Worm (Caenorhabditis elegans): ENCODE data around the gene T21B10.3.

DNA sequence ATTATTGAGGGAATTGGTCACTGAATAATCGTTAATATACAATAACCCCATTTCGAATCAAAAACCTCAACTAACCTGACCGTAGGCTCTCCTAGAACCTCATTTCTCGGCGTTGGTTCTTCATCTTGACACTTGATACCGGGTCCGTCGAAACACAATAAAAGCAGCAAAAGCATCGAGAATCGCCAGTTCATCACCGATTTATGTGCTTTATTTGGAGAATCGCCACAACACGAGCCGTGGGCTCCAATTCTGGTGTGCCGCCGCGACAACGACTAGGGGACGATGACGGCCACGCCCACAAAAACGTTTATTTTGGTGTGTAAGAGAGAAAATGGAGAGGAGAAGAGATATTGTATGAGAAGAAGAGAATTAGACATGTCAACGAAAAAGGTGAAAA lies 13.2 kb downstream of the T21B10.3 start, which contains the start of gene cutl-15:
- no peak for TF ChIP-seq cog-1 (tag; optimal IDR thresholded peaks at IDR 0.05)
- no peak for TF ChIP-seq T22C8.4 (GFP tag; IDR thresholded peaks at IDR 0.05)
- no peak for TF ChIP-seq med-1 (GFP tag; optimal IDR thresholded peaks at IDR 0.05; ENCODE audit: insufficient read depth)
- no peak for TF ChIP-seq klf-2 (GFP tag; conservative IDR thresholded peaks at IDR 0.05)
- no peak for TF ChIP-seq ref-1 (GFP tag; conservative IDR thresholded peaks at IDR 0.05)
- TF ChIP-seq ztf-23 (GFP tag; IDR thresholded peaks at IDR 0.05): no peak
- TF ChIP-seq ztf-29 (GFP tag; IDR thresholded peaks at IDR 0.05): no peak
- no peak for TF ChIP-seq tab-1 (GFP tag; IDR thresholded peaks at IDR 0.05)

Measured in whole organism, midembryonic.